Worm (Caenorhabditis elegans) whole organism, young adult: Measurements from ENCODE around the gene glct-6.

ENCODE experiments used
- F49E8.2 ChIP-seq: sonication (generic microtip); optimal IDR thresholded peaks from 3 replicates; lab custom pipeline; 2017; ENCODE audit warnings: missing genetic modification characterization, mild to moderate bottlenecking, missing compliant biosample characterization, antibody characterized with exemption, moderate library complexity; ENCODE audit not compliant: insufficient read depth
- cebp-1 ChIP-seq, 2 experiments: fragments of 200-800 bp in 1 of 2; sonication (Bioruptor generic) in 1 of 2; sonication (generic microtip) in 1 of 2; IDR thresholded peaks in 1 of 2; optimal IDR thresholded peaks in 1 of 2; 2 replicates each; pipeline versions ENCODE4 v1.3.6 to Lab custom; 2017 to 2022; ENCODE audit warnings: missing compliant biosample characterization in 2 of 2, missing genetic modification characterization in 2 of 2, mild to moderate bottlenecking in 1 of 2, missing genetic modification reagents in 1 of 2, moderate library complexity in 1 of 2
- egl-18 ChIP-seq: fragments of 200-800 bp; sonication (Bioruptor generic); IDR thresholded peaks from 2 replicates; pipeline ENCODE4 v1.3.6; 2022; ENCODE audit warnings: missing genetic modification reagents, missing genetic modification characterization, missing compliant biosample characterization
- gei-17 ChIP-seq: fragments of 200-800 bp; sonication (Bioruptor generic); optimal IDR thresholded peaks from 2 replicates; lab custom pipeline; 2018; ENCODE audit warnings: mild to moderate bottlenecking, missing genetic modification characterization, missing compliant biosample characterization
- him-1 ChIP-seq: sonication (generic microtip); optimal IDR thresholded peaks from 2 replicates; lab custom pipeline; 2016; ENCODE audit warnings: missing genotype, missing genetic modification reagents, missing genetic modification characterization, missing compliant biosample characterization
- hrde-1 ChIP-seq: sonication (generic microtip); optimal IDR thresholded peaks from 2 replicates; lab custom pipeline; 2016; ENCODE audit warnings: missing genetic modification characterization, mild to moderate bottlenecking, missing compliant biosample characterization, moderate library complexity, missing genotype, missing genetic modification reagents, borderline replicate concordance
- let-526 ChIP-seq: fragments of 200-800 bp; sonication (Bioruptor generic); IDR thresholded peaks from 2 replicates; pipeline ENCODE4 v1.3.6; 2022; ENCODE audit warnings: missing genetic modification reagents, missing genetic modification characterization, missing compliant biosample characterization
- let-607 ChIP-seq, 2 experiments: fragments of 200-800 bp in 1 of 2; sonication (Bioruptor generic) in 1 of 2; sonication (generic microtip) in 1 of 2; optimal IDR thresholded peaks; 2 replicates each; lab custom pipeline; 2016 to 2018; ENCODE audit warnings: mild to moderate bottlenecking in 2 of 2, missing compliant biosample characterization in 2 of 2, missing genetic modification characterization in 2 of 2, moderate library complexity in 2 of 2, missing genotype in 1 of 2
- lin-35 ChIP-seq, 3 experiments: fragments of 150-350 bp in 2 of 3; sonication (generic microtip) in 1 of 3; optimal IDR thresholded peaks; 2 replicates each; lab custom pipeline; 2014 to 2018; ENCODE audit warnings: missing biosample characterization in 3 of 3, missing genetic modification characterization in 3 of 3, missing genetic modification reagents in 3 of 3
- unc-130 ChIP-seq: sonication (generic microtip); optimal IDR thresholded peaks from 2 replicates; lab custom pipeline; 2016; ENCODE audit warnings: missing genetic modification reagents, missing genetic modification characterization, missing compliant biosample characterization
- unc-62 ChIP-seq: fragments of 150-350 bp; optimal IDR thresholded peaks from 2 replicates; lab custom pipeline; 2014; ENCODE audit warnings: missing biosample characterization, missing genetic modification reagents, missing genetic modification characterization

- TF ChIP-seq cebp-1 (GFP tag; IDR thresholded peaks at IDR 0.05; lab: Robert Waterston, UW) = no peak
- TF ChIP-seq cebp-1 (tag; optimal IDR thresholded peaks at IDR 0.05; lab: Kevin White, UChicago) = no peak
- TF ChIP-seq hrde-1 = no peak
- no peak for TF ChIP-seq unc-130 (GFP tag; lab: Kevin White, UChicago)
- no peak for TF ChIP-seq gei-17 (GFP tag; lab: Kevin White, UChicago)
- TF ChIP-seq let-607 (tag; optimal IDR thresholded peaks at IDR 0.05; lab: Kevin White, UChicago) = no peak
- TF ChIP-seq egl-18 = no peak
- TF ChIP-seq him-1 (tag; lab: Kevin White, UChicago) = no peak
- TF ChIP-seq F49E8.2 = no peak
- no peak for TF ChIP-seq lin-35 (GFP tag; optimal IDR thresholded peaks at IDR 0.05; lab: Kevin White, UChicago)
- no peak for TF ChIP-seq unc-62
- no peak for TF ChIP-seq let-526 (GFP tag; lab: Robert Waterston, UW)
Observed at ce11 chrIV:3759823-3760222, 24.2 kb upstream of the glct-6 start.
